Worm (Caenorhabditis elegans) whole organism, L4 larva: ENCODE measurements around the gene ZK185.5.

Source experiments
- daf-8 ChIP-seq: fragments of 200-800 bp; sonication (Bioruptor generic); IDR thresholded peaks from 2 replicates; pipeline ENCODE4 v1.3.6; 2022; ENCODE audit warnings: missing genetic modification characterization, missing compliant biosample characterization
- mxl-2 ChIP-seq: fragments of 200-800 bp; sonication (Bioruptor generic); conservative IDR thresholded peaks from 2 replicates; pipeline ENCODE4 v1.3.6; 2022; ENCODE audit warnings: missing genetic modification reagents, missing genetic modification characterization, missing compliant biosample characterization
- nhr-77 ChIP-seq: fragments of 150-350 bp; optimal IDR thresholded peaks from 2 replicates; lab custom pipeline; 2014; ENCODE audit warnings: missing biosample characterization, missing genetic modification characterization

DNA sequence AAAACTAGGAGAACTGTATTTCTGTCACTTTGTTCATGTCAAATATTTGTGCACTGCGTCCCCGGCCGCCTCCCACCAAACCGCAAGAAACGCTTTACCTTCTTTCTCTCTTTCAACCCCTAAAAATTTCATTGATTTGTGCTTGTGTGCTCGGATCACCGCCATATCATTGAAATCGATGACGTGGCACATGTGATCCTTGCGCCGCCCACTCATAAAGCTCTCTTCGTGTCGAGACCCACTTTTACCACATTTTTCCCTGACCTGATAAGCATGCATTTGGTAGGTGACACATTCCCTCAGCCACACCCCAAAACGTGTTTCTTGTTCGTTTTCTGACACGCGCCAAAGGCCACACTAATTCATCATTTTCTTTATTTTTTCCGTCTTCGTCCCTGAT is 12.0 kb upstream of the ZK185.5 start:
- TF ChIP-seq mxl-2 (GFP tag; lab: Robert Waterston, UW) (no peak), nhr-77 (tag; lab: Kevin White, UChicago) (no peak), daf-8 (GFP tag; lab: Robert Waterston, UW) (no peak)
